Worm (Caenorhabditis elegans): Measurements from ENCODE around the gene tpst-2.
A peak's percentile ranks its signal among the peaks of the same experiment; 100 is the strongest.

Gene tpst-2

ce11 chrIII:782503-782902 is 11.4 kb downstream of the tpst-2 start:
- TF ChIP-seq rec-8 (tag; optimal IDR thresholded peaks at IDR 0.05) (no peak), cebp-1 (GFP tag; IDR thresholded peaks at IDR 0.05) (0 out of 2 replicates have a peak, but pooled peaks have one; percentile 9), cebp-1 (tag; optimal IDR thresholded peaks at IDR 0.05) (peak; percentile 80)

- TF ChIP-seq egrh-3 (GFP tag; IDR thresholded peaks at IDR 0.05) (no peak), lsy-27 (tag; optimal IDR thresholded peaks at IDR 0.05; ENCODE audit: borderline replicate concordance, insufficient read depth) (no peak), lin-40 (tag; optimal IDR thresholded peaks at IDR 0.05) (peak; percentile 52), nfyb-1 (GFP tag; IDR thresholded peaks at IDR 0.05) (no peak), hlh-12 (tag; optimal IDR thresholded peaks at IDR 0.05) (no peak), ceh-91 (GFP tag; IDR thresholded peaks at IDR 0.05) (no peak), snpc-1.3 (tag; optimal IDR thresholded peaks at IDR 0.05; ENCODE audit: insufficient read depth) (peak; percentile 6), mel-28 (tag; optimal IDR thresholded peaks at IDR 0.05; ENCODE audit: borderline replicate concordance) (peak; percentile 28), tbp1 (GFP tag; optimal IDR thresholded peaks at IDR 0.05) (no peak), dpl-1 (GFP tag; optimal IDR thresholded peaks at IDR 0.05) (no peak), rec-8 (tag; optimal IDR thresholded peaks at IDR 0.05) (peak in 1 of 2 experiments; percentile 3), F10E7.11 (tag; optimal IDR thresholded peaks at IDR 0.05) (no peak), K12H6.12 (tag; optimal IDR thresholded peaks at IDR 0.05) (peak; percentile 30), ceh-58 (GFP tag; IDR thresholded peaks at IDR 0.05) (no peak), B0336.3 (GFP tag; IDR thresholded peaks at IDR 0.05) (no peak), unc-62 (GFP tag; optimal IDR thresholded peaks at IDR 0.05) (no peak), hmg-1.2 (GFP tag; IDR thresholded peaks at IDR 0.05) (peak; percentile 20; the same call in 1 of the 2 replicates), zfh-2 (GFP tag; conservative IDR thresholded peaks at IDR 0.05) (0 out of 2 replicates have a peak, but pooled peaks have one; percentile 27), aptf-2 (GFP tag; conservative IDR thresholded peaks at IDR 0.05) (peak; percentile 62; the same call in 1 of the 2 replicates), attf-6 (GFP tag; IDR thresholded peaks at IDR 0.05) (no peak), let-607 (tag; optimal IDR thresholded peaks at IDR 0.05) (peak in 1 of 2 experiments; percentile 2), F23B12.7 (tag; optimal IDR thresholded peaks at IDR 0.05; ENCODE audit: insufficient read depth) (peak; percentile 63), Y53F4B.3 (GFP tag; IDR thresholded peaks at IDR 0.05) (no peak), attf-3 (GFP tag; conservative IDR thresholded peaks at IDR 0.05) (0 out of 2 replicates have a peak, but pooled peaks have one; percentile 52), die-1 (tag; optimal IDR thresholded peaks at IDR 0.05) (no peak), ccch-3 (GFP tag; optimal IDR thresholded peaks at IDR 0.05) (no peak), T07F8.4 (tag; optimal IDR thresholded peaks at IDR 0.05) (no peak), let-526 (GFP tag; IDR thresholded peaks at IDR 0.05) (no peak), nhr-27 (tag; optimal IDR thresholded peaks at IDR 0.05) (no peak), F22D6.2 (tag; optimal IDR thresholded peaks at IDR 0.05) (no peak), Y56A3A.18 (GFP tag; IDR thresholded peaks at IDR 0.05) (no peak), unc-130 (GFP tag; optimal IDR thresholded peaks at IDR 0.05) (peak; percentile 42), ztf-28 (GFP tag; IDR thresholded peaks at IDR 0.05) (no peak), nfya-2 (GFP tag; IDR thresholded peaks at IDR 0.05) (no peak), F55B11.4 (tag; optimal IDR thresholded peaks at IDR 0.05; ENCODE audit: borderline replicate concordance, insufficient read depth) (no peak), nhr-179 (tag; optimal IDR thresholded peaks at IDR 0.05) (no peak), F33H1.4 (GFP tag; IDR thresholded peaks at IDR 0.05) (peak; percentile 47; the same call in 1 of the 2 replicates), ztf-18 (tag; optimal IDR thresholded peaks at IDR 0.05) (peak; percentile 44), madf-3 (GFP tag; IDR thresholded peaks at IDR 0.05) (no peak), Y53G8AR.9 (GFP tag; conservative IDR thresholded peaks at IDR 0.05) (no peak), aptf-3 (GFP tag; IDR thresholded peaks at IDR 0.05) (no peak), madf-6 (GFP tag; IDR thresholded peaks at IDR 0.05) (peak; percentile 51; the same call in 1 of the 2 replicates), hmg-20 (GFP tag; IDR thresholded peaks at IDR 0.05) (no peak)
These were observed 12.2 kb downstream of the tpst-2 start, which contains the start of the genes dagl-2 and ppm-1.G for ce11 chrIII:783254-783753. Gene dagl-2, minus strand, starts transcription at chrIII:783305. Gene ppm-1.G, plus strand, starts transcription at chrIII:783703.
